Fruit fly (Drosophila melanogaster) whole organism, larva: ENCODE data around the gene RabX6.

ENCODE experiments used
- noc ChIP-seq: fragments of 200-800 bp; sonication (Bioruptor generic); optimal IDR thresholded peaks from 3 replicates; lab custom pipeline; 2019; ENCODE audit warnings: missing biosample characterization, mild to moderate bottlenecking, missing genetic modification characterization, moderate library complexity

Gene RabX6

dm6 chr3L:660314-661075, 29.8 kb upstream of the RabX6 start:
- no peak for TF ChIP-seq noc (tag; lab: Kevin White, UChicago)

- TF ChIP-seq noc (tag; lab: Kevin White, UChicago): no peak
Observed at dm6 chr3L:663880-664279, 26.4 kb upstream of the RabX6 start.

dm6 chr3L:666544-666943, 23.8 kb upstream of the RabX6 start:
- no peak for TF ChIP-seq noc (tag; lab: Kevin White, UChicago)

- TF ChIP-seq noc (tag; lab: Kevin White, UChicago): no peak
Observed at dm6 chr3L:673324-673723, 17.0 kb upstream of the RabX6 start.

dm6 chr3L:675856-676255, 14.5 kb upstream of the RabX6 start:
- no peak for TF ChIP-seq noc (tag; lab: Kevin White, UChicago)

- peak; percentile 72 for TF ChIP-seq noc (tag; lab: Kevin White, UChicago)
Observed at dm6 chr3L:680258-680657, 10.1 kb upstream of the RabX6 start, which contains the start of gene CG17129. CG17129 (minus strand) TSS chr3L:680326.

dm6 chr3L:681793-682369, 8.4 kb upstream of the RabX6 start:
- no peak for TF ChIP-seq noc (tag; lab: Kevin White, UChicago)

- no peak for TF ChIP-seq noc (tag; lab: Kevin White, UChicago)
Observed at dm6 chr3L:682420-682882, 7.9 kb upstream of the RabX6 start, which contains the start of gene CG3386. CG3386 (minus strand) TSS chr3L:682470.

dm6 chr3L:684749-685440, 5.4 kb upstream of the RabX6 start:
- no peak for TF ChIP-seq noc (tag; lab: Kevin White, UChicago)

dm6 chr3L:685441-685804, 4.9 kb upstream of the RabX6 start, which contains the start of gene ebd1:
ebd1 (minus strand) TSS chr3L:685549.
- no peak for TF ChIP-seq noc (tag; lab: Kevin White, UChicago)

- peak; percentile 21 for TF ChIP-seq noc (tag; lab: Kevin White, UChicago)
Observed at dm6 chr3L:687858-688257, 2.5 kb upstream of the RabX6 start, which contains the start of gene hiro. hiro (minus strand) TSS chr3L:687958.

dm6 chr3L:692699-693098, 2.4 kb downstream of the RabX6 start, which contains the start of gene Vti1a:
Vti1a (minus strand) TSS chr3L:692919.
- no peak for TF ChIP-seq noc (tag; lab: Kevin White, UChicago)

dm6 chr3L:695510-695909, 5.2 kb downstream of the RabX6 start:
- no peak for TF ChIP-seq noc (tag; lab: Kevin White, UChicago)

- TF ChIP-seq noc (tag; lab: Kevin White, UChicago): peak; percentile 85
Observed at dm6 chr3L:696404-697054, 6.2 kb downstream of the RabX6 start.

- TF ChIP-seq noc (tag; lab: Kevin White, UChicago): no peak
Observed at dm6 chr3L:697055-697427, 6.7 kb downstream of the RabX6 start.

dm6 chr3L:697724-698123, 7.4 kb downstream of the RabX6 start:
- no peak for TF ChIP-seq noc (tag; lab: Kevin White, UChicago)
